Worm (Caenorhabditis elegans): ENCODE data around the gene Y14H12B.2.
A peak's percentile ranks its signal among the peaks of the same experiment; 100 is the strongest.

Y14H12B.2 gene

DNA sequence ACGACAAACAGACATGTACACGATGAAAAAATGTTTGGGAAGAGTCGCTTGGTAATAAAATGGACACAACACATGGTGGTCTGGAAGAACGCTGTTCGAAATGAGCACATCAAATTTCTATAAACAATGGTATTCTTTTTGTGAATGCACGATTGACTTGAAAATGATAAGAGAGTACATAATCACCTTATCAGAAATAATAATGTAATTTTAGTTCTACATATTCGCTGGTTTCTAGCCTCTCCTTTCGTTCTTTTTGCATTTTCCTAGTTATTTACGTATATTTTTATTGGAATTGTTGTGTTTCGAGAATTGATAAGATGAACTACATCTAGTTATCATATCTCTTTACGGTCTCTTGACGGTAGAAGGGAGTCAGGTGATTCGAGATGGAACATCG lies 20.5 kb upstream of the Y14H12B.2 start:
- TF ChIP-seq attf-5 (GFP tag; optimal IDR thresholded peaks at IDR 0.05) (no peak), mxl-1 (tag; optimal IDR thresholded peaks at IDR 0.05) (no peak), nhr-80 (tag; optimal IDR thresholded peaks at IDR 0.05) (peak; percentile 46)

DNA sequence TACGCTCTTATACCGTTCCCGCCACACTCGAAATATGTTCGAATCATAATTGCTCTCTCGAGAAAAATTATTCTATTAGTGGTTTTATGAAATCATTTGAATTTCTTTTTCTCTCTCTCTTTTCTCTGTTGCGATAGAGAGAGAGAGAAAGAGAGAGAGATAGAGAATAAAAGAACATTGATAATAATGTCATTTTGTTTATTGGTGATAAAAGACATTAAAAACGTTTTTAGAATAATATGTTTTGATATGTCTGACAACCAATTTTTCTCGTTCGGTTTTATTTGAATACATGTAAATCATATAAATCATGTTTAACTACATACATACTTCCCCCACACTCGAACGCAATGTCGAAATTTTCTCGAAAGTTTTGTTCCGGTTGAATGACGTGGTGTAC lies 19.4 kb upstream of the Y14H12B.2 start:
- TF ChIP-seq snpc-1.1 (tag; optimal IDR thresholded peaks at IDR 0.05; ENCODE audit: insufficient read depth) (no peak), ztf-26 (tag; optimal IDR thresholded peaks at IDR 0.05) (no peak), C06A6.2 (GFP tag; conservative IDR thresholded peaks at IDR 0.05) (no peak), B0019.2 (GFP tag; conservative IDR thresholded peaks at IDR 0.05) (no peak), F22D6.2 (tag; optimal IDR thresholded peaks at IDR 0.05) (no peak), cebp-1 (GFP tag; IDR thresholded peaks at IDR 0.05) (no peak), cebp-1 (tag; optimal IDR thresholded peaks at IDR 0.05) (peak; percentile 3), egl-44 (GFP tag; IDR thresholded peaks at IDR 0.05) (no peak), Y79H2A.3 (GFP tag; conservative IDR thresholded peaks at IDR 0.05) (no peak)

DNA sequence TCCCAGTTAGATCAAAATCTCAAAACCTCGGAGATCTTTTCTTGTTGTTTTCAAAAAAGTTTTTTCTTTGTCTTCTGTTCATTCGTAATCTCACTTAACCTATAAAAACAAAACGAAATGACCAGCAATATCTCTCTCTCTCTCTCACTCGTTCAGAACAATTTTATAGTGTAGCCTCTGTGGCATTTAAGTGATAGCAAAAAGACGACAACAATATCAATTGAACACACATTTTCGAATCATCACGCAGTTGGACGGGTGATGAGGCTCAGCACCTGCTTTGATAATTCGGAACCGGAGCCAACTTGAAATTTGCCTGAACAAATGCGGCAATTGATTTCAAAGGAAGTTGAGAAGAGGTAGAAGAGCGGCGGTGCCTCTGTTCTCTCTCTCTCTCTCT lies 18.8 kb upstream of the Y14H12B.2 start:
- TF ChIP-seq dox-1 (GFP tag; IDR thresholded peaks at IDR 0.05) (no peak), zfh-2 (GFP tag; conservative IDR thresholded peaks at IDR 0.05) (0 out of 2 replicates have a peak, but pooled peaks have one; percentile 26), gei-17 (GFP tag; optimal IDR thresholded peaks at IDR 0.05) (no peak), B0035.1 (tag; optimal IDR thresholded peaks at IDR 0.05) (no peak)

DNA sequence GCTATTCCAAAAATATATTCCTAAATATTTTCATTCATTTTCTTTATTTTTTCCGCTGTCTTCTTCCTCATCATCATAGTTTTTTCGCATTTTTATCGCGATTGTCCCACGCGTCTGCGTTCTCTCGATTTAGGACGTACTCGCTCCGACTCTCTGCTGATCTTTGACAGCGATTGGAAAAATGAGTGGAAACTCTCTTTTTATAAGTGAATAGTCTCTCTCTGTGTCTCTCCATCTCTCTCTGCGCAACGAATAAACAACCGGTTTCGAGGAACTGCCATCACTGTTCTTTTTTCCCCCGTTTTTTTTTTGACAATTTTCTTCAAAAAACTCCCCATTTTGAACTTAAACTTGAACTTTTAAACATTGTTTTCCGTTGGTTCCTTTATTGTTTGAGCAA lies 17.8 kb upstream of the Y14H12B.2 start:
- TF ChIP-seq ztf-26 (tag; optimal IDR thresholded peaks at IDR 0.05) (peak; percentile 10), lin-40 (tag; optimal IDR thresholded peaks at IDR 0.05) (peak; percentile 54), ceh-27 (GFP tag; optimal IDR thresholded peaks at IDR 0.05) (peak; percentile 41), bed-1 (GFP tag; IDR thresholded peaks at IDR 0.05) (no peak), F57A8.1 (GFP tag; optimal IDR thresholded peaks at IDR 0.05) (no peak), die-1 (tag; optimal IDR thresholded peaks at IDR 0.05) (peak; percentile 4), F23B12.7 (tag; optimal IDR thresholded peaks at IDR 0.05; ENCODE audit: insufficient read depth) (peak; percentile 12)

DNA sequence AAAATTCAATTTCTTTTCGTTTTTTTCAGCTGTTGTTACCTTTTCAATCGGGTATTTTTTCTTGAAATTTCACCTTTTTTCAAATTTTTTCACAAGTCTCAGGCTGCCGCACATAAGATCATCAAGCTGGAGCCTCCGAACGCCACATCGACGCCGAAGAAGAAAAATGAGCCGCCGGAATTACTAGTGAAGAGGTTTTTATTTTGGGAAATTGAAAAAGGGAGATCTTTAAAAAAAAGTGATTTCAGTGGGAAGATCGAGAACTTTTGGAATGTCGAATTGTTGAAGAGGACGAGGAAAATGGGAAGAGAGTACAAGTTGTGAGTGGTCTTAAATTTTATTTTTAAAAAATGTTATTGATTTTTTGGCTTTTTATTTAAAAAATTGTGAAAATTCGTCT lies 16.5 kb upstream of the Y14H12B.2 start, which contains the start of gene sea-2:
TSS of gene sea-2 (plus strand) at position 301 of the 400 bp plus-strand sequence.
- TF ChIP-seq snpc-1.3 (tag; optimal IDR thresholded peaks at IDR 0.05; ENCODE audit: insufficient read depth) (no peak), B0261.1 (tag; optimal IDR thresholded peaks at IDR 0.05) (no peak), attf-5 (GFP tag; optimal IDR thresholded peaks at IDR 0.05) (no peak), ztf-26 (tag; optimal IDR thresholded peaks at IDR 0.05) (no peak), F10E7.11 (tag; optimal IDR thresholded peaks at IDR 0.05) (no peak), attf-6 (GFP tag; IDR thresholded peaks at IDR 0.05) (no peak), F22D6.2 (tag; optimal IDR thresholded peaks at IDR 0.05) (no peak), Y95B8A.8 (GFP tag; IDR thresholded peaks at IDR 0.05) (no peak), rec-8 (tag; optimal IDR thresholded peaks at IDR 0.05) (no peak), lag-1 (GFP tag; IDR thresholded peaks at IDR 0.05) (no peak), mel-28 (tag; optimal IDR thresholded peaks at IDR 0.05; ENCODE audit: borderline replicate concordance) (no peak), rcor-1 (GFP tag; IDR thresholded peaks at IDR 0.05) (no peak), B0336.3 (GFP tag; IDR thresholded peaks at IDR 0.05) (no peak), ceh-40 (GFP tag; IDR thresholded peaks at IDR 0.05) (no peak), hmg-1.2 (GFP tag; IDR thresholded peaks at IDR 0.05) (no peak), aptf-3 (GFP tag; IDR thresholded peaks at IDR 0.05) (no peak)

Data from whole organism, young adult.